Worm (Caenorhabditis elegans): ENCODE data around the gene pqn-10.

ce11 chrIII:6490989-6491388 lies 37.0 kb upstream of the pqn-10 start:
- TF ChIP-seq aly-1 (tag; optimal IDR thresholded peaks at IDR 0.05) (no peak), ama-1 (optimal IDR thresholded peaks at IDR 0.05) (no peak), F13C5.2 (tag; optimal IDR thresholded peaks at IDR 0.05) (no peak), ets-7 (tag; optimal IDR thresholded peaks at IDR 0.05) (no peak), scrt-1 (GFP tag; IDR thresholded peaks at IDR 0.05) (no peak), flt-1 (GFP tag; IDR thresholded peaks at IDR 0.05) (no peak), sea-1 (GFP tag; conservative IDR thresholded peaks at IDR 0.05) (no peak), pes-1 (GFP tag; IDR thresholded peaks at IDR 0.05) (no peak), B0310.2 (tag; optimal IDR thresholded peaks at IDR 0.05) (no peak), tbx-11 (GFP tag; IDR thresholded peaks at IDR 0.05) (no peak), ceh-13 (GFP tag; optimal IDR thresholded peaks at IDR 0.05) (no peak), ceh-36 (tag; optimal IDR thresholded peaks at IDR 0.05) (no peak), hnd-1 (tag; optimal IDR thresholded peaks at IDR 0.05) (no peak), hmg-4 (GFP tag; optimal IDR thresholded peaks at IDR 0.05) (no peak)

All from whole organism, early embryonic.